Fruit fly (Drosophila melanogaster) whole organism, pupa: Measurements from ENCODE around the gene GatA.

Experiments used
- CG10348 ChIP-seq: fragments of 200-800 bp; sonication (Bioruptor generic); IDR thresholded peaks from 2 replicates; pipeline ENCODE4 v1.3.6; 2022; ENCODE audit warnings: missing biosample characterization, missing genetic modification characterization
- CG12605 ChIP-seq: fragments of 200-800 bp; sonication (Bioruptor generic); IDR thresholded peaks from 2 replicates; pipeline ENCODE4 v1.3.6; 2022; ENCODE audit warnings: missing biosample characterization, missing genetic modification characterization
- CG13204 ChIP-seq: fragments of 200-800 bp; sonication (Bioruptor generic); optimal IDR thresholded peaks from 2 replicates; lab custom pipeline; 2018; ENCODE audit warnings: missing biosample characterization, mild to moderate bottlenecking, missing genetic modification characterization, moderate library complexity
- CG14655 ChIP-seq: fragments of 200-800 bp; sonication (Bioruptor generic); optimal IDR thresholded peaks from 3 replicates; lab custom pipeline; 2017; ENCODE audit warnings: mild to moderate bottlenecking, missing biosample characterization, missing genetic modification reagents, missing genetic modification characterization
- CG15710 ChIP-seq: fragments of 200-800 bp; sonication (Bioruptor generic); optimal IDR thresholded peaks from 2 replicates; lab custom pipeline; 2018; ENCODE audit warnings: missing biosample characterization, mild to moderate bottlenecking, missing genetic modification characterization, moderate library complexity
- CG17806 ChIP-seq: fragments of 200-800 bp; sonication (Bioruptor generic); optimal IDR thresholded peaks from 2 replicates; lab custom pipeline; 2018; ENCODE audit warnings: missing biosample characterization, mild to moderate bottlenecking, missing genetic modification characterization, moderate library complexity
- CG32121 ChIP-seq: fragments of 200-800 bp; sonication (Bioruptor generic); IDR thresholded peaks from 2 replicates; pipeline ENCODE4 v1.3.6; 2022; ENCODE audit warnings: missing biosample characterization, missing genetic modification characterization
- CG34367 ChIP-seq: fragments of 200-800 bp; sonication (Bioruptor generic); optimal IDR thresholded peaks from 2 replicates; lab custom pipeline; 2018; ENCODE audit warnings: missing biosample characterization, mild to moderate bottlenecking, missing genetic modification characterization
- CG4496 ChIP-seq: fragments of 200-800 bp; sonication (Bioruptor generic); IDR thresholded peaks from 3 replicates; pipeline ENCODE4 v1.3.6; 2022; ENCODE audit warnings: missing biosample characterization, missing genetic modification characterization
- CG8159 ChIP-seq: fragments of 200-800 bp; sonication (Bioruptor generic); optimal IDR thresholded peaks from 3 replicates; lab custom pipeline; 2018; ENCODE audit warnings: missing biosample characterization, mild to moderate bottlenecking, missing genetic modification characterization, moderate library complexity
- CG8301 ChIP-seq: fragments of 200-800 bp; sonication (Bioruptor generic); optimal IDR thresholded peaks from 2 replicates; lab custom pipeline; 2018; ENCODE audit warnings: missing biosample characterization, mild to moderate bottlenecking, missing genetic modification characterization
- CG9948 ChIP-seq: fragments of 200-800 bp; sonication (Bioruptor generic); optimal IDR thresholded peaks from 2 replicates; lab custom pipeline; 2018; ENCODE audit warnings: missing biosample characterization, mild to moderate bottlenecking, missing genetic modification characterization, moderate library complexity
- D1 ChIP-seq: fragments of 200-800 bp; sonication (Bioruptor generic); optimal IDR thresholded peaks from 2 replicates; lab custom pipeline; 2018; ENCODE audit warnings: missing biosample characterization, mild to moderate bottlenecking, missing genetic modification characterization, moderate library complexity
- EcR ChIP-seq: fragments of 200-800 bp; sonication (Bioruptor generic); optimal IDR thresholded peaks from 3 replicates; lab custom pipeline; 2019; ENCODE audit warnings: missing biosample characterization, missing genetic modification characterization, mild to moderate bottlenecking, moderate library complexity, missing genetic modification reagents
- Ets98B ChIP-seq: fragments of 200-800 bp; sonication (Bioruptor generic); IDR thresholded peaks from 2 replicates; pipeline ENCODE4 v1.3.6; 2022; ENCODE audit warnings: missing biosample characterization, missing genetic modification characterization
- Pif1A ChIP-seq: fragments of 200-800 bp; sonication (Bioruptor generic); optimal IDR thresholded peaks from 3 replicates; lab custom pipeline; 2016; ENCODE audit warnings: missing biosample characterization, missing genetic modification characterization
- Pif1B ChIP-seq: fragments of 200-800 bp; sonication (Bioruptor generic); optimal IDR thresholded peaks from 3 replicates; lab custom pipeline; 2016; ENCODE audit warnings: missing biosample characterization, missing genetic modification characterization
- Snoo ChIP-seq: fragments of 200-800 bp; sonication (Bioruptor generic); optimal IDR thresholded peaks from 3 replicates; lab custom pipeline; 2017; ENCODE audit warnings: missing biosample characterization, mild to moderate bottlenecking, missing genetic modification characterization, inconsistent platforms
- fd96Ca ChIP-seq: fragments of 200-800 bp; sonication (Bioruptor generic); IDR thresholded peaks from 3 replicates; pipeline ENCODE4 v1.3.6; 2022; ENCODE audit warnings: missing biosample characterization, missing genetic modification characterization
- gl ChIP-seq: fragments of 200-800 bp; sonication (Bioruptor generic); optimal IDR thresholded peaks from 2 replicates; lab custom pipeline; 2018; ENCODE audit warnings: missing biosample characterization, mild to moderate bottlenecking, missing genetic modification characterization
- rn ChIP-seq: fragments of 200-800 bp; sonication (Bioruptor generic); IDR thresholded peaks from 2 replicates; pipeline ENCODE4 v1.3.6; 2022; ENCODE audit warnings: missing biosample characterization, missing genetic modification characterization

The GatA gene

dm6 chr3R:18997388-18998287 lies 31.0 kb downstream of the GatA start:
- TF ChIP-seq gl (tag; lab: Kevin White, UChicago), result no peak
- peak; percentile 12 for TF ChIP-seq CG13204 (GFP tag; lab: Kevin White, UChicago)
- TF ChIP-seq, all 21 proteins: peak for 1

- TF ChIP-seq Ets98B (GFP tag; lab: Robert Waterston, UW) (peak; percentile 89), CG8159 (peak; percentile 93), CG15710 (tag; lab: Kevin White, UChicago) (peak; percentile 91), CG32121 (GFP tag; lab: Robert Waterston, UW) (peak; percentile 85), rn (GFP tag; lab: Robert Waterston, UW) (peak; percentile 73), Pif1A (GFP tag; lab: Kevin White, UChicago) (peak; percentile 94), Snoo (tag; lab: Kevin White, UChicago) (peak; percentile 87), CG4496 (GFP tag; lab: Robert Waterston, UW) (peak; percentile 93), CG10348 (GFP tag; lab: Robert Waterston, UW) (0 out of 2 replicates have a peak, but pooled peaks have one; percentile 21), fd96Ca (GFP tag; lab: Robert Waterston, UW) (peak; percentile 76), Pif1B (GFP tag; lab: Kevin White, UChicago) (peak; percentile 86), EcR (peak; percentile 96), CG13204 (GFP tag; lab: Kevin White, UChicago) (peak; percentile 72), CG34367 (tag; lab: Kevin White, UChicago) (peak; percentile 82), CG14655 (GFP tag; lab: Kevin White, UChicago) (peak; percentile 88), D1 (tag; lab: Kevin White, UChicago) (peak; percentile 73), CG17806 (peak; percentile 91), CG8301 (tag; lab: Kevin White, UChicago) (peak; percentile 88), CG12605 (GFP tag; lab: Robert Waterston, UW) (peak; percentile 86), CG9948 (tag; lab: Kevin White, UChicago) (peak; percentile 88), gl (tag; lab: Kevin White, UChicago) (peak; percentile 69)
- TF ChIP-seq, all 21 proteins: peak for 21
These were observed 32.9 kb downstream of the GatA start for dm6 chr3R:18995556-18996272.

dm6 chr3R:18993159-18993558 lies 35.5 kb downstream of the GatA start:
- TF ChIP-seq Pif1A (GFP tag; lab: Kevin White, UChicago) (no peak), CG4496 (GFP tag; lab: Robert Waterston, UW) (0 out of 3 replicates have a peak, but pooled peaks have one; percentile 47)

- no peak for TF ChIP-seq Ets98B (GFP tag; lab: Robert Waterston, UW)
- no peak for TF ChIP-seq CG14655 (GFP tag; lab: Kevin White, UChicago)
- TF ChIP-seq CG32121 (GFP tag; lab: Robert Waterston, UW), result no peak
- no peak for TF ChIP-seq CG10348 (GFP tag; lab: Robert Waterston, UW)
- TF ChIP-seq gl (tag; lab: Kevin White, UChicago), result no peak
- TF ChIP-seq CG17806, result no peak
- no peak for TF ChIP-seq Pif1B (GFP tag; lab: Kevin White, UChicago)
- TF ChIP-seq CG4496 (GFP tag; lab: Robert Waterston, UW), result no peak
- TF ChIP-seq EcR, result no peak
These were observed 36.9 kb downstream of the GatA start for dm6 chr3R:18991721-18992120.

dm6 chr3R:18990514-18990913 lies 38.1 kb downstream of the GatA start:
- peak; percentile 61 for TF ChIP-seq CG8301 (tag; lab: Kevin White, UChicago)
- no peak for TF ChIP-seq CG32121 (GFP tag; lab: Robert Waterston, UW)
- peak; percentile 84 for TF ChIP-seq CG9948 (tag; lab: Kevin White, UChicago)
- TF ChIP-seq rn (GFP tag; lab: Robert Waterston, UW), result no peak
- peak; percentile 16 for TF ChIP-seq gl (tag; lab: Kevin White, UChicago)
- TF ChIP-seq CG8159, result peak; percentile 86
- TF ChIP-seq CG4496 (GFP tag; lab: Robert Waterston, UW), result no peak
- TF ChIP-seq CG34367 (tag; lab: Kevin White, UChicago), result peak; percentile 65
- TF ChIP-seq Pif1B (GFP tag; lab: Kevin White, UChicago), result peak; percentile 47
- no peak for TF ChIP-seq CG13204 (GFP tag; lab: Kevin White, UChicago)
- TF ChIP-seq CG10348 (GFP tag; lab: Robert Waterston, UW), result no peak
- TF ChIP-seq EcR, result no peak
- no peak for TF ChIP-seq fd96Ca (GFP tag; lab: Robert Waterston, UW)
- TF ChIP-seq D1 (tag; lab: Kevin White, UChicago), result no peak
- peak; percentile 78 for TF ChIP-seq CG15710 (tag; lab: Kevin White, UChicago)
- peak; percentile 53 for TF ChIP-seq Snoo (tag; lab: Kevin White, UChicago)
- no peak for TF ChIP-seq Ets98B (GFP tag; lab: Robert Waterston, UW)
- peak; percentile 79 for TF ChIP-seq CG14655 (GFP tag; lab: Kevin White, UChicago)
- no peak for TF ChIP-seq CG12605 (GFP tag; lab: Robert Waterston, UW)
- TF ChIP-seq Pif1A (GFP tag; lab: Kevin White, UChicago), result peak; percentile 56
- peak; percentile 78 for TF ChIP-seq CG17806
